Worm (Caenorhabditis elegans) whole organism, L1 larva: ENCODE measurements around the gene Y110A2AL.9.

Source experiments
- Y116A8C.19 ChIP-seq: sonication (generic microtip); optimal IDR thresholded peaks from 2 replicates; lab custom pipeline; 2016; ENCODE audit warnings: missing compliant biosample characterization, missing genetic modification characterization, borderline replicate concordance
- ama-1 ChIP-seq: fragments of 150-350 bp; optimal IDR thresholded peaks from 2 replicates; lab custom pipeline; 2014
- ceh-63 ChIP-seq: fragments of 200-800 bp; sonication (Bioruptor generic); optimal IDR thresholded peaks from 2 replicates; lab custom pipeline; 2018; ENCODE audit warnings: mild to moderate bottlenecking, missing genetic modification characterization, missing compliant biosample characterization
- ceh-8 ChIP-seq: fragments of 200-800 bp; sonication (Bioruptor generic); optimal IDR thresholded peaks from 2 replicates; lab custom pipeline; 2018; ENCODE audit warnings: mild to moderate bottlenecking, missing genetic modification characterization, moderate library complexity, missing compliant biosample characterization
- ceh-90 ChIP-seq: sonication (generic microtip); optimal IDR thresholded peaks from 2 replicates; lab custom pipeline; 2016; ENCODE audit warnings: missing genetic modification characterization, missing compliant biosample characterization
- ces-1 ChIP-seq: fragments of 150-350 bp; optimal IDR thresholded peaks from 2 replicates; lab custom pipeline; 2014; ENCODE audit warnings: missing biosample characterization, missing genetic modification reagents, missing genetic modification characterization
- dsc-1 ChIP-seq: sonication (generic microtip); optimal IDR thresholded peaks from 2 replicates; lab custom pipeline; 2016; ENCODE audit warnings: mild to moderate bottlenecking, missing genetic modification characterization, missing compliant biosample characterization
- efl-1 ChIP-seq, 4 experiments: fragments of 150-350 bp; optimal IDR thresholded peaks in 3 of 4; peaks in 1 of 4; 1 replicate in 1 of 4; 2 replicates in 3 of 4; lab custom pipeline; 2014; ENCODE audit warnings: missing biosample characterization in 2 of 4, missing genetic modification characterization in 2 of 4, missing genetic modification reagents in 2 of 4
- egl-27 ChIP-seq, 2 experiments: fragments of 150-350 bp in 1 of 2; sonication (generic microtip); optimal IDR thresholded peaks; 3 replicates each; lab custom pipeline; 2017 to 2018; ENCODE audit warnings: missing biosample characterization in 2 of 2, missing genetic modification characterization in 2 of 2, missing genetic modification reagents in 2 of 2
- elt-2 ChIP-seq: sonication (generic microtip); optimal IDR thresholded peaks from 2 replicates; lab custom pipeline; 2016; ENCODE audit warnings: missing genetic modification characterization, mild to moderate bottlenecking, inconsistent platforms, missing compliant biosample characterization, missing genetic modification reagents
- fkh-4 ChIP-seq: sonication (generic microtip); optimal IDR thresholded peaks from 2 replicates; lab custom pipeline; 2016; ENCODE audit warnings: missing compliant biosample characterization, missing genetic modification characterization, borderline replicate concordance
- fkh-8 ChIP-seq: sonication (generic microtip); optimal IDR thresholded peaks from 2 replicates; lab custom pipeline; 2016; ENCODE audit warnings: mild to moderate bottlenecking, missing genetic modification characterization, missing compliant biosample characterization
- fos-1 ChIP-seq: fragments of 150-350 bp; optimal IDR thresholded peaks from 2 replicates; lab custom pipeline; 2014; ENCODE audit warnings: missing biosample characterization, missing genetic modification characterization
- grh-1 ChIP-seq: fragments of 200-800 bp; sonication (Bioruptor generic); IDR thresholded peaks from 2 replicates; pipeline ENCODE4 v1.3.6; 2022; ENCODE audit warnings: missing genetic modification reagents, missing genetic modification characterization, missing compliant biosample characterization
- lin-13 ChIP-seq: fragments of 150-350 bp; optimal IDR thresholded peaks from 2 replicates; lab custom pipeline; 2014; ENCODE audit warnings: missing biosample characterization, missing genetic modification reagents, missing genetic modification characterization
- lin-39 ChIP-seq: fragments of 150-350 bp; optimal IDR thresholded peaks from 2 replicates; lab custom pipeline; 2014; ENCODE audit warnings: missing biosample characterization, missing genetic modification reagents, missing genetic modification characterization
- lir-3 ChIP-seq: sonication (generic microtip); optimal IDR thresholded peaks from 2 replicates; lab custom pipeline; 2016; ENCODE audit warnings: mild to moderate bottlenecking, missing genetic modification characterization, moderate library complexity, missing compliant biosample characterization; ENCODE audit not compliant: poor library complexity
- lsy-2 ChIP-seq, 2 experiments: fragments of 150-350 bp; optimal IDR thresholded peaks; 2 replicates each; lab custom pipeline; 2014; ENCODE audit warnings: missing biosample characterization in 2 of 2, missing genetic modification characterization in 2 of 2
- nhr-11 ChIP-seq: fragments of 150-350 bp; optimal IDR thresholded peaks from 2 replicates; lab custom pipeline; 2014; ENCODE audit warnings: missing biosample characterization, missing genetic modification characterization
- nhr-19 ChIP-seq: fragments of 200-800 bp; sonication (Bioruptor generic); conservative IDR thresholded peaks from 2 replicates; pipeline ENCODE4 v1.3.6; 2022; ENCODE audit warnings: missing genetic modification characterization, missing compliant biosample characterization
- nhr-237 ChIP-seq: fragments of 150-350 bp; optimal IDR thresholded peaks from 2 replicates; lab custom pipeline; 2014; ENCODE audit warnings: missing biosample characterization, missing genetic modification characterization
- nhr-28 ChIP-seq: fragments of 150-350 bp; optimal IDR thresholded peaks from 2 replicates; lab custom pipeline; 2014; ENCODE audit warnings: missing biosample characterization, missing genetic modification characterization
- nhr-47 ChIP-seq: sonication (generic microtip); optimal IDR thresholded peaks from 2 replicates; lab custom pipeline; 2016; ENCODE audit warnings: mild to moderate bottlenecking, missing genetic modification characterization, moderate library complexity, missing compliant biosample characterization
- nhr-76 ChIP-seq: sonication (generic microtip); optimal IDR thresholded peaks from 2 replicates; lab custom pipeline; 2017; ENCODE audit warnings: missing biosample characterization, missing genetic modification characterization
- nhr-90 ChIP-seq: sonication (generic microtip); optimal IDR thresholded peaks from 2 replicates; lab custom pipeline; 2016; ENCODE audit warnings: mild to moderate bottlenecking, missing genetic modification characterization, missing compliant biosample characterization; ENCODE audit not compliant: poor library complexity
- pag-3 ChIP-seq: sonication (generic microtip); optimal IDR thresholded peaks from 2 replicates; lab custom pipeline; 2017; ENCODE audit warnings: missing genetic modification characterization, mild to moderate bottlenecking, missing compliant biosample characterization, antibody characterized with exemption, borderline replicate concordance; ENCODE audit not compliant: insufficient read depth
- pqm-1 ChIP-seq: sonication (generic microtip); optimal IDR thresholded peaks from 3 replicates; lab custom pipeline; 2017; ENCODE audit warnings: missing biosample characterization, missing genetic modification characterization
- skn-1 ChIP-seq: fragments of 150-350 bp; optimal IDR thresholded peaks from 2 replicates; lab custom pipeline; 2014; ENCODE audit warnings: missing biosample characterization, missing genetic modification characterization
- snpc-4 ChIP-seq: fragments of 150-350 bp; optimal IDR thresholded peaks from 2 replicates; lab custom pipeline; 2014; ENCODE audit warnings: missing biosample characterization, missing genetic modification characterization
- swsn-7 ChIP-seq: sonication (generic microtip); optimal IDR thresholded peaks from 2 replicates; lab custom pipeline; 2016; ENCODE audit warnings: missing genetic modification characterization, missing compliant biosample characterization
- tlp-1 ChIP-seq: fragments of 150-350 bp; optimal IDR thresholded peaks from 2 replicates; lab custom pipeline; 2014; ENCODE audit warnings: missing biosample characterization, missing genetic modification characterization
- unc-130 ChIP-seq: fragments of 150-350 bp; optimal IDR thresholded peaks from 2 replicates; lab custom pipeline; 2017; ENCODE audit warnings: missing biosample characterization, missing genetic modification characterization, inconsistent platforms
- unc-30 ChIP-seq: sonication (generic microtip); optimal IDR thresholded peaks from 2 replicates; lab custom pipeline; 2017; ENCODE audit warnings: missing biosample characterization, missing genetic modification characterization
- ztf-11 ChIP-seq, 2 experiments: sonication (generic microtip); optimal IDR thresholded peaks; 2 replicates each; lab custom pipeline; 2016 to 2017; ENCODE audit warnings: missing genetic modification characterization in 2 of 2, missing biosample characterization in 1 of 2, missing compliant biosample characterization in 1 of 2

Y110A2AL.9 gene

DNA sequence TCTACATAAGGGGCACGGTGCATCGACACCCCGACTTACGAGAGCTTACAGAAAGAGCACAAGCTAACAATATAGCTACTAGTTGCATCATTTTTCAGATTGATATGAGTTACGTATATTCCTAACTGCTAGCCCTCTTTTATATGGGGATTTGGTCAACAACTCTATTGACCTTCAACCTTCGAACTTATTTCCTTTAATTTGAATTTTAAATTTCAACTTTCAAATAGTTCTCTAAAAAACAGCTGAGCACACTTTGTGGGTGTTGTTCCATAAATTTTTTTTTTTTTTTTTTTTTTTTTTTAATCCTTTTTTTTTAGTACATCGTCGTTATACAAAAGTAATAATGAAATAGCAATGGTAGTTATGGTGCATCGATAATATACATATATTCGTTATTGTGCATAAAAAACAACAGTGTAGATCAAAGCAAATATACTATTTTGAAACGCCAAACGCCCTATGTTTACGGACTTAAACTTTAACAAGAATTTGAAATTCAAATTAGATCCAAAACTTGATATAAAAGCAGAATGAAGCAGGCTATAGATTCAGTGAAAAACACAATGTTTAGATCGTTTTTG lies at the start of gene Y110A2AL.9, which contains the start of gene Y110A2AL.3:
Y110A2AL.9 (minus strand) TSS at position 101 of the 584 bp plus-strand sequence.
Y110A2AL.3 (plus strand) TSS at position 534 of the 584 bp plus-strand sequence.
- no peak for TF ChIP-seq nhr-28 (tag; lab: Kevin White, UChicago)
- no peak for TF ChIP-seq ztf-11 (tag; optimal IDR thresholded peaks at IDR 0.05; lab: Kevin White, UChicago)
- TF ChIP-seq swsn-7: no peak
- TF ChIP-seq snpc-4 (tag; lab: Kevin White, UChicago): no peak
- no peak for TF ChIP-seq ceh-90 (tag; lab: Kevin White, UChicago)
- TF ChIP-seq ama-1 (lab: Kevin White, UChicago): no peak
- TF ChIP-seq nhr-19 (GFP tag; lab: Robert Waterston, UW): no peak
- no peak for TF ChIP-seq lir-3
- TF ChIP-seq grh-1: no peak
- TF ChIP-seq lin-39 (tag; lab: Kevin White, UChicago): no peak
- no peak for TF ChIP-seq nhr-11 (tag; lab: Kevin White, UChicago)
- no peak for TF ChIP-seq nhr-237 (tag; lab: Kevin White, UChicago)
- no peak for TF ChIP-seq skn-1 (tag; lab: Kevin White, UChicago)
- no peak for TF ChIP-seq pag-3 (tag; lab: Kevin White, UChicago)
- TF ChIP-seq unc-130 (tag; lab: Kevin White, UChicago): no peak
- no peak for TF ChIP-seq dsc-1 (tag; lab: Kevin White, UChicago)

DNA sequence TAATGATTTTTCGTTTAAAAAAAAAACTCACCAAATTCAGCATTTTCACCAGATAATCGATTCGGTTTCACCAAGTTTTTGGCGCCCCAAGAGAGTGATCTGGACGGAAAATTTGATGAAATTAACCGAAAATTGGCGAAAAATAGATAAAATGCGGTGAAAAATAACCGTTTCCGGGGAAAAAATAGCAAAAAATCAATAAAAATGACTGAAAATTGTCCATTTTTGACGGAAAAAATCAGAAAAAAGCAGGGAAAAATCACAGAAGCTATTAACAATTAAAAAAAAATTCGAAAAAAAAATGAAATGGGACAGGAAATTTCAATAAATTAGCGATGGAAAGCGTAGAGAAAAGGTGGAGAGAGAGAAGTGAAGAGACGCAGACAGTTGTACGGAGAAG lies 47.1 kb upstream of the Y110A2AL.9 start, which contains the start of gene ubc-15:
ubc-15 (minus strand) TSS at position 101 of the 400 bp plus-strand sequence.
- TF ChIP-seq ces-1 (GFP tag; lab: Kevin White, UChicago): no peak
- no peak for TF ChIP-seq lin-39 (tag; lab: Kevin White, UChicago)
- TF ChIP-seq Y116A8C.19: no peak
- no peak for TF ChIP-seq pqm-1 (tag; lab: Kevin White, UChicago)

DNA sequence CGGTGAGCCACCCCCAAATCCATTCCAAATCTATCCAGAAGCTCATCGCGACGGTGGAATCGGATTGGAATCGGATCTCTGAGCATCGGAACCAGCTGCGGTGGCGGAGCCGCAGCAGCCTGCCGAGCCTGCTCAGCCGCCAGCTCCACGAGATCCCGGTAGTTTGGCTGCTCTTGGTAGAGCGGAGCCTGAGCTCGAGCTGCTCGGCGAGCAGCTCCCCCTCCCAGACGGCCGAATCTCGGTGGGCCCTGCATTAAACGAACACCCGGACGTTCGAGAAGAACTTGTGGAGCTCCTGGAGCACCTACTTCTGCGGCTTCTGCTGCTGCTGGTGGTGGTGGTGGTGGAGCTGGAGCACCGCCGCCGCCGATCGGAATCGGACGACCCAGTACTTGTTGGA lies 37.3 kb upstream of the Y110A2AL.9 start:
- TF ChIP-seq ceh-63 (GFP tag; lab: Kevin White, UChicago) (no peak), ceh-8 (GFP tag; lab: Kevin White, UChicago) (peak; percentile 81)

DNA sequence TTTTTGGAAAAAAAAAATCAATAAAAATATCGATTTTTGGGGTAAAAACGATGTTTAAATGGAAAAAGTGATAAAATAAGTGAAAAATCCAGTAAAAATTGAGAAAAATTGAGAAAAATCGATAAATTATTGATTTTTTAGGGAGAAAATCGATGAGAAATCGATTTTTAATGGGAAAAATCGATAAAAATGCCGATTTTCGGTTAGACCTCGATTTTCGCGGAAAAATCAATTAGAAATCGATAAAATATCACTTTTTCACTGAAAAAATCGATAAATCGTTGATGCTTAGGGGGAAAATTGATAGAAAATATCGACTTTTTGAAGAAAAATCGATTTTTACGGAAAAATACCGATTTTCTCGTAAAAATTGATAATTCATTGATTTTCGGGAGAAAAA lies 34.7 kb upstream of the Y110A2AL.9 start:
- TF ChIP-seq ces-1 (GFP tag; lab: Kevin White, UChicago) (no peak), fkh-4 (tag; lab: Kevin White, UChicago) (no peak), fkh-8 (no peak), lsy-2 (tag; optimal IDR thresholded peaks at IDR 0.05; lab: Kevin White, UChicago) (no peak), efl-1 (optimal IDR thresholded peaks at IDR 0.05; lab: Kevin White, UChicago) (no peak), efl-1 (GFP tag; optimal IDR thresholded peaks at IDR 0.05 in 1 of 2; lab: Kevin White, UChicago) (no peak), snpc-4 (tag; lab: Kevin White, UChicago) (no peak), fos-1 (tag; lab: Kevin White, UChicago) (no peak), egl-27 (tag; optimal IDR thresholded peaks at IDR 0.05; lab: Kevin White, UChicago) (no peak), tlp-1 (tag; lab: Kevin White, UChicago) (no peak), elt-2 (no peak), unc-30 (tag; lab: Kevin White, UChicago) (no peak), swsn-7 (no peak), nhr-47 (tag; lab: Kevin White, UChicago) (no peak), nhr-19 (GFP tag; lab: Robert Waterston, UW) (no peak), lin-13 (GFP tag; lab: Kevin White, UChicago) (no peak), grh-1 (no peak), nhr-90 (no peak), nhr-76 (tag; lab: Kevin White, UChicago) (no peak), skn-1 (tag; lab: Kevin White, UChicago) (no peak)
